Worm (Caenorhabditis elegans) whole organism, L4 larva: Measurements from ENCODE around the gene str-232.

ENCODE experiments used
- nhr-237 ChIP-seq: sonication (generic microtip); optimal IDR thresholded peaks from 2 replicates; lab custom pipeline; 2017; ENCODE audit warnings: missing biosample characterization, missing genetic modification characterization
- pha-4 ChIP-seq, 2 experiments: fragments of 150-350 bp in 1 of 2; fragments of 200-800 bp in 1 of 2; sonication (Bioruptor generic) in 1 of 2; IDR thresholded peaks in 1 of 2; optimal IDR thresholded peaks in 1 of 2; 2 replicates each; pipeline versions ENCODE4 v1.3.6 to Lab custom; 2014 to 2022; ENCODE audit warnings: missing genetic modification characterization in 2 of 2, missing genetic modification reagents in 2 of 2, missing biosample characterization in 1 of 2, missing compliant biosample characterization in 1 of 2
- skn-1 ChIP-seq: fragments of 150-350 bp; optimal IDR thresholded peaks from 2 replicates; lab custom pipeline; 2014; ENCODE audit warnings: missing biosample characterization, missing genetic modification characterization
- zfp-2 ChIP-seq: sonication (generic microtip); optimal IDR thresholded peaks from 2 replicates; lab custom pipeline; 2016; ENCODE audit warnings: mild to moderate bottlenecking, missing genetic modification characterization, missing compliant biosample characterization
- zip-2 ChIP-seq: fragments of 150-350 bp; optimal IDR thresholded peaks from 2 replicates; lab custom pipeline; 2014; ENCODE audit warnings: missing biosample characterization, missing genetic modification characterization

ce11 chrV:16017671-16018070 is 2.1 kb upstream of the str-232 start, which contains the start of gene srx-43:
- TF ChIP-seq zfp-2 (tag; lab: Kevin White, UChicago), result no peak
- no peak for TF ChIP-seq skn-1 (tag; lab: Kevin White, UChicago)
- no peak for TF ChIP-seq pha-4 (GFP tag; IDR thresholded peaks at IDR 0.05; lab: Robert Waterston, UW)
- no peak for TF ChIP-seq pha-4 (tag; optimal IDR thresholded peaks at IDR 0.05; lab: Kevin White, UChicago)
- no peak for TF ChIP-seq zip-2 (tag; lab: Kevin White, UChicago)
- no peak for TF ChIP-seq nhr-237
